Fruit fly (Drosophila melanogaster) whole organism, prepupa: ENCODE measurements around the gene Ir62a.

ENCODE experiments used
- CG10669 ChIP-seq: fragments of 200-800 bp; sonication (Bioruptor generic); optimal IDR thresholded peaks from 3 replicates; lab custom pipeline; 2018; ENCODE audit warnings: missing biosample characterization, mild to moderate bottlenecking, missing genetic modification characterization, moderate library complexity
- CG11294 ChIP-seq: fragments of 200-800 bp; sonication (Bioruptor generic); IDR thresholded peaks from 2 replicates; pipeline ENCODE4 v1.3.6; 2022; ENCODE audit warnings: missing biosample characterization, missing genetic modification characterization
- CG15336 ChIP-seq: fragments of 200-800 bp; sonication (Bioruptor generic); IDR thresholded peaks from 2 replicates; pipeline ENCODE4 v1.3.6; 2022; ENCODE audit warnings: missing biosample characterization, missing genetic modification characterization
- CG1621 ChIP-seq: fragments of 200-800 bp; sonication (Bioruptor generic); optimal IDR thresholded peaks from 3 replicates; lab custom pipeline; 2018; ENCODE audit warnings: missing biosample characterization, mild to moderate bottlenecking, missing genetic modification characterization
- CG16779 ChIP-seq: fragments of 200-800 bp; sonication (Bioruptor generic); optimal IDR thresholded peaks from 3 replicates; lab custom pipeline; 2017; ENCODE audit warnings: missing biosample characterization, mild to moderate bottlenecking, missing genetic modification characterization
- CG3032 ChIP-seq: fragments of 200-800 bp; optimal IDR thresholded peaks from 2 replicates; lab custom pipeline; 2019; ENCODE audit warnings: missing biosample characterization, mild to moderate bottlenecking, missing genetic modification characterization, moderate library complexity
- CG31627 ChIP-seq: fragments of 200-800 bp; sonication (Bioruptor generic); optimal IDR thresholded peaks from 3 replicates; lab custom pipeline; 2016; ENCODE audit warnings: missing biosample characterization, missing genetic modification characterization
- CG3919 ChIP-seq: fragments of 200-800 bp; sonication (Bioruptor generic); optimal IDR thresholded peaks from 3 replicates; lab custom pipeline; 2016; ENCODE audit warnings: missing biosample characterization, missing genetic modification characterization
- CG4318 ChIP-seq: fragments of 200-800 bp; sonication (Bioruptor generic); optimal IDR thresholded peaks from 3 replicates; lab custom pipeline; 2017; ENCODE audit warnings: missing biosample characterization, mild to moderate bottlenecking, missing genetic modification characterization
- CG6163 ChIP-seq: fragments of 200-800 bp; sonication (Bioruptor generic); IDR thresholded peaks from 3 replicates; pipeline ENCODE4 v1.3.6; 2022; ENCODE audit warnings: missing biosample characterization, missing genetic modification characterization
- CG6276 ChIP-seq: fragments of 200-800 bp; sonication (Bioruptor generic); optimal IDR thresholded peaks from 2 replicates; lab custom pipeline; 2017; ENCODE audit warnings: missing biosample characterization, mild to moderate bottlenecking, missing genetic modification characterization
- CG6792 ChIP-seq: fragments of 200-800 bp; sonication (Bioruptor generic); optimal IDR thresholded peaks from 3 replicates; lab custom pipeline; 2016; ENCODE audit warnings: missing biosample characterization, missing genetic modification characterization
- CG6854 ChIP-seq: fragments of 200-800 bp; sonication (Bioruptor generic); optimal IDR thresholded peaks from 2 replicates; lab custom pipeline; 2017; ENCODE audit warnings: missing biosample characterization, mild to moderate bottlenecking, missing genetic modification characterization
- CG8319 ChIP-seq: fragments of 200-800 bp; sonication (Bioruptor generic); optimal IDR thresholded peaks from 3 replicates; lab custom pipeline; 2016; ENCODE audit warnings: missing biosample characterization, missing genetic modification characterization
- CG9139 ChIP-seq: fragments of 200-800 bp; sonication (Bioruptor generic); optimal IDR thresholded peaks from 3 replicates; lab custom pipeline; 2017; ENCODE audit warnings: missing biosample characterization, mild to moderate bottlenecking, missing genetic modification characterization
- Eip75B ChIP-seq: fragments of 200-800 bp; sonication (Bioruptor generic); optimal IDR thresholded peaks from 3 replicates; lab custom pipeline; 2016; ENCODE audit warnings: missing biosample characterization, missing genetic modification characterization
- Eip78C ChIP-seq: fragments of 200-800 bp; sonication (Bioruptor generic); peaks from one replicate; lab custom pipeline; 2016; ENCODE audit warnings: missing biosample characterization, missing genetic modification characterization
- Eip93F ChIP-seq: fragments of 200-800 bp; sonication (Bioruptor generic); optimal IDR thresholded peaks from 2 replicates; lab custom pipeline; 2016; ENCODE audit warnings: missing biosample characterization, mild to moderate bottlenecking, missing genetic modification characterization
- Ets21C ChIP-seq: fragments of 200-800 bp; sonication (Bioruptor generic); optimal IDR thresholded peaks from 3 replicates; lab custom pipeline; 2016; ENCODE audit warnings: missing biosample characterization, missing genetic modification characterization
- Ets96B ChIP-seq: fragments of 200-800 bp; optimal IDR thresholded peaks from 2 replicates; lab custom pipeline; 2019; ENCODE audit warnings: missing biosample characterization, mild to moderate bottlenecking, missing genetic modification characterization, moderate library complexity
- Hr38 ChIP-seq: sonication (Bioruptor generic); optimal IDR thresholded peaks from 2 replicates; lab custom pipeline; 2016; ENCODE audit warnings: missing biosample characterization, missing genetic modification characterization
- Hr39 ChIP-seq: fragments of 200-800 bp; sonication (Bioruptor generic); optimal IDR thresholded peaks from 2 replicates; lab custom pipeline; 2016; ENCODE audit warnings: missing biosample characterization, missing genetic modification characterization
- Hr4 ChIP-seq: fragments of 200-800 bp; sonication (Bioruptor generic); optimal IDR thresholded peaks from 3 replicates; lab custom pipeline; 2016; ENCODE audit warnings: missing biosample characterization, missing genetic modification characterization
- Lpt ChIP-seq: fragments of 200-800 bp; sonication (Bioruptor generic); optimal IDR thresholded peaks from 3 replicates; lab custom pipeline; 2016; ENCODE audit warnings: missing biosample characterization, missing genetic modification characterization
- Met ChIP-seq: fragments of 200-800 bp; sonication (Bioruptor generic); optimal IDR thresholded peaks from 3 replicates; lab custom pipeline; 2016; ENCODE audit warnings: missing biosample characterization, missing genetic modification characterization
- OdsH ChIP-seq: fragments of 200-800 bp; sonication (Bioruptor generic); optimal IDR thresholded peaks from 3 replicates; lab custom pipeline; 2016; ENCODE audit warnings: missing biosample characterization, missing genetic modification characterization
- Smox ChIP-seq: fragments of 200-800 bp; sonication (Bioruptor generic); optimal IDR thresholded peaks from 3 replicates; lab custom pipeline; 2016; ENCODE audit warnings: missing biosample characterization, missing genetic modification characterization
- Sox102F ChIP-seq: fragments of 200-800 bp; sonication (Bioruptor generic); optimal IDR thresholded peaks from 2 replicates; lab custom pipeline; 2016; ENCODE audit warnings: missing biosample characterization, mild to moderate bottlenecking, missing genetic modification characterization
- Sox14 ChIP-seq: fragments of 200-800 bp; sonication (Bioruptor generic); optimal IDR thresholded peaks from 3 replicates; lab custom pipeline; 2016; ENCODE audit warnings: missing biosample characterization, missing genetic modification characterization
- Sox15 ChIP-seq: fragments of 200-800 bp; sonication (Bioruptor generic); optimal IDR thresholded peaks from 3 replicates; lab custom pipeline; 2016; ENCODE audit warnings: missing biosample characterization, missing genetic modification characterization
- achi ChIP-seq: fragments of 200-800 bp; sonication (Bioruptor generic); optimal IDR thresholded peaks from 3 replicates; lab custom pipeline; 2016; ENCODE audit warnings: missing biosample characterization, missing genetic modification characterization
- cyc ChIP-seq: fragments of 200-800 bp; sonication (Bioruptor generic); optimal IDR thresholded peaks from 3 replicates; lab custom pipeline; 2016; ENCODE audit warnings: missing biosample characterization, missing genetic modification characterization
- dsx ChIP-seq: fragments of 200-800 bp; optimal IDR thresholded peaks from 3 replicates; lab custom pipeline; 2019; ENCODE audit warnings: missing biosample characterization, mild to moderate bottlenecking, missing genetic modification characterization, moderate library complexity; ENCODE audit not compliant: poor library complexity, severe bottlenecking
- eg ChIP-seq: fragments of 200-800 bp; sonication (Bioruptor generic); IDR thresholded peaks from 3 replicates; pipeline ENCODE4 v1.3.6; 2022; ENCODE audit warnings: missing biosample characterization, missing genetic modification characterization
- esn ChIP-seq: fragments of 200-800 bp; sonication (Bioruptor generic); optimal IDR thresholded peaks from 2 replicates; lab custom pipeline; 2016; ENCODE audit warnings: missing biosample characterization, mild to moderate bottlenecking, missing genetic modification characterization, moderate library complexity
- fd59A ChIP-seq: fragments of 200-800 bp; sonication (Bioruptor generic); optimal IDR thresholded peaks from 2 replicates; lab custom pipeline; 2017; ENCODE audit warnings: missing biosample characterization, mild to moderate bottlenecking, missing genetic modification characterization, missing genetic modification reagents
- fkh ChIP-seq: fragments of 200-800 bp; sonication (Bioruptor generic); optimal IDR thresholded peaks from 3 replicates; lab custom pipeline; 2017; ENCODE audit warnings: missing biosample characterization, mild to moderate bottlenecking, missing genetic modification characterization, moderate library complexity
- lz ChIP-seq: fragments of 200-800 bp; sonication (Bioruptor generic); optimal IDR thresholded peaks from 3 replicates; lab custom pipeline; 2016; ENCODE audit warnings: missing biosample characterization, missing genetic modification characterization
- net ChIP-seq: fragments of 200-800 bp; sonication (Bioruptor generic); optimal IDR thresholded peaks from 3 replicates; lab custom pipeline; 2016; ENCODE audit warnings: missing biosample characterization, missing genetic modification characterization
- spab ChIP-seq: fragments of 200-800 bp; sonication (Bioruptor generic); optimal IDR thresholded peaks from 2 replicates; lab custom pipeline; 2017; ENCODE audit warnings: missing biosample characterization, mild to moderate bottlenecking, missing genetic modification characterization, missing genetic modification reagents
- svp ChIP-seq: fragments of 200-800 bp; sonication (Bioruptor generic); peaks from one replicate; lab custom pipeline; 2016; ENCODE audit warnings: missing biosample characterization, missing genetic modification characterization
- topi ChIP-seq: fragments of 200-800 bp; sonication (Bioruptor generic); optimal IDR thresholded peaks from 3 replicates; lab custom pipeline; 2016; ENCODE audit warnings: missing biosample characterization, missing genetic modification characterization

The Ir62a gene

DNA sequence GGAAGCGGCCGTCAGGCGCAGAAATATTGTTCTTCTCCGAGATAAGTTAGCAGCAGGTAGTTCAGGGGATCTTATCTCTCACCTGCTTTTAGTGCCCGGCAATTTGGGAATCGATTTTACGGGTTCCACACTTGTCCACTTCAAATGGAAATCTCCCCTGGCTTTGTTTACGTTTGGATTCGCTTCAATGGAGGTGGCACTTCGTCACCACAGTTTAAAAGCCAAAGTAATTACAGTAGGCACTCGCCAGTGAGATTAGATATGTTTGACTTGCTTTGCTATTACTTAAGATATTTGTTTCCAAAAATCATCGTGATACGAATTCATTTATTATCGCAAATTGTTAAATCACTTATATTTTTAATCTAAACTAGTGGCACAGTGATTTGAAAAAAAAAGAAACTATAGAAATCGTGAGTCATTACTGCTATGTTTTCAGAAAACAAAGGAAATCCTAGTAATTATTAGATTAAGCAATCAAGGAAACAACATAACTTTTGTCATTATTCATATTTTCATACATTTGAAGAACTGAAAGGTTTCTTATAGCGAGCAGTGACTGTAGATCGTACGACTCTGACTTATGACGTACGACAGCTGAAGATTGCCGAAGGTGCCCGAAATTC lies 17.4 kb upstream of the Ir62a start (continued):
- TF ChIP-seq CG15336 (GFP tag; lab: Robert Waterston, UW) (no peak), Ets21C (peak; percentile 72), CG11294 (GFP tag; lab: Robert Waterston, UW) (no peak), fkh (GFP tag; lab: Kevin White, UChicago) (peak; percentile 52), Sox14 (GFP tag; lab: Kevin White, UChicago) (peak; percentile 50), Eip93F (GFP tag; lab: Kevin White, UChicago) (peak; percentile 29), Hr4 (GFP tag; lab: Kevin White, UChicago) (peak; percentile 48), Sox15 (peak; percentile 37), Hr38 (GFP tag; lab: Kevin White, UChicago) (no peak), lz (peak; percentile 82), Ets96B (no peak), CG6276 (GFP tag; lab: Kevin White, UChicago) (no peak), CG3032 (no peak), CG16779 (tag; lab: Kevin White, UChicago) (no peak), CG6163 (GFP tag; lab: Robert Waterston, UW) (0 out of 3 replicates have a peak, but pooled peaks have one; percentile 15), CG31627 (peak; percentile 77), CG9139 (GFP tag; lab: Kevin White, UChicago) (no peak), Sox102F (GFP tag; lab: Kevin White, UChicago) (peak; percentile 64), CG1621 (tag; lab: Kevin White, UChicago) (no peak), net (no peak), CG8319 (GFP tag; lab: Kevin White, UChicago) (no peak), CG6854 (no peak), cyc (peak; percentile 67), esn (GFP tag; lab: Kevin White, UChicago) (peak; percentile 86), Smox (GFP tag; lab: Kevin White, UChicago) (peak; percentile 72), Eip75B (GFP tag; lab: Kevin White, UChicago) (peak; percentile 43), spab (GFP tag; lab: Kevin White, UChicago) (no peak), fd59A (GFP tag; lab: Kevin White, UChicago) (no peak), eg (GFP tag; lab: Robert Waterston, UW) (no peak), CG6792 (GFP tag; lab: Kevin White, UChicago) (peak; percentile 56), OdsH (GFP tag; lab: Kevin White, UChicago) (no peak), Eip78C (peak; percentile 80), Hr39 (peak; percentile 81), dsx (GFP tag; lab: Kevin White, UChicago) (no peak), CG3919 (GFP tag; lab: Kevin White, UChicago) (no peak), Met (peak; percentile 79), CG10669 (GFP tag; lab: Kevin White, UChicago) (no peak), Lpt (GFP tag; lab: Kevin White, UChicago) (no peak), CG4318 (GFP tag; lab: Kevin White, UChicago) (no peak), topi (GFP tag; lab: Kevin White, UChicago) (peak; percentile 76), achi (GFP tag; lab: Kevin White, UChicago) (no peak)
- TF ChIP-seq, all 60 proteins: peak for 26

dm6 chr3L:1547117-1547507 lies 16.1 kb upstream of the Ir62a start:
- peak; percentile 94 for TF ChIP-seq svp
- TF ChIP-seq CG4318 (GFP tag; lab: Kevin White, UChicago) = no peak
